Fruit fly (Drosophila melanogaster): ENCODE results near the gene CG34448.
A peak's percentile ranks its signal among the peaks of the same experiment; 100 is the strongest.

CG34448 gene

dm6 chr2L:2420490-2420889 is 2.7 kb upstream of the CG34448 start, which contains the start of gene CG9886 (continued):
- TF ChIP-seq D (optimal IDR thresholded peaks at IDR 0.05), result no peak
- peak; percentile 14 for TF ChIP-seq D (GFP tag; optimal IDR thresholded peaks at IDR 0.05)
- peak; percentile 73 for TF ChIP-seq Blimp-1 (GFP tag; optimal IDR thresholded peaks at IDR 0.05)
- TF ChIP-seq pzg (GFP tag; optimal IDR thresholded peaks at IDR 0.05), result peak; percentile 42
- no peak for TF ChIP-seq abd-A (tag; optimal IDR thresholded peaks at IDR 0.05)
- TF ChIP-seq Poxn (GFP tag; IDR thresholded peaks at IDR 0.05), result no peak
- peak; percentile 58 for TF ChIP-seq caup (GFP tag; optimal IDR thresholded peaks at IDR 0.05; ENCODE audit: severe bottlenecking)
- peak; percentile 45 for TF ChIP-seq ssp (GFP tag; IDR thresholded peaks at IDR 0.05)
- TF ChIP-seq Dp (GFP tag; optimal IDR thresholded peaks at IDR 0.05), result peak; percentile 70
- peak; percentile 60 for TF ChIP-seq CG17328 (GFP tag; IDR thresholded peaks at IDR 0.05)
- TF ChIP-seq CG9727 (GFP tag; optimal IDR thresholded peaks at IDR 0.05), result peak; percentile 66
- TF ChIP-seq CG10147 (GFP tag; optimal IDR thresholded peaks at IDR 0.05), result peak; percentile 66
- TF ChIP-seq CG17385 (GFP tag; optimal IDR thresholded peaks at IDR 0.05), result peak; percentile 45
- no peak for TF ChIP-seq CG7357 (GFP tag; IDR thresholded peaks at IDR 0.05)
- no peak for TF ChIP-seq CG14860 (GFP tag; IDR thresholded peaks at IDR 0.05; ENCODE audit: partially characterized antibody)
- peak; percentile 25 for TF ChIP-seq Dip3 (GFP tag; optimal IDR thresholded peaks at IDR 0.05)
- TF ChIP-seq vfl (GFP tag; optimal IDR thresholded peaks at IDR 0.05), result peak; percentile 5
- no peak for TF ChIP-seq CG1832 (GFP tag; optimal IDR thresholded peaks at IDR 0.05)
- TF ChIP-seq Hr3 (GFP tag; optimal IDR thresholded peaks at IDR 0.05), result peak; percentile 54
- TF ChIP-seq CG42726 (GFP tag; IDR thresholded peaks at IDR 0.05; ENCODE audit: partially characterized antibody), result no peak
- TF ChIP-seq MTF-1 (GFP tag; optimal IDR thresholded peaks at IDR 0.05; ENCODE audit: borderline replicate concordance), result no peak
- TF ChIP-seq lilli (GFP tag; optimal IDR thresholded peaks at IDR 0.05), result peak; percentile 67
- TF ChIP-seq pfk (GFP tag; optimal IDR thresholded peaks at IDR 0.05), result no peak
- peak; percentile 28; the same call in 1 of the 3 replicates for TF ChIP-seq H15 (GFP tag; IDR thresholded peaks at IDR 0.05)
- peak; percentile 77 for TF ChIP-seq CG2678 (tag; optimal IDR thresholded peaks at IDR 0.05)
- TF ChIP-seq CG4617 (GFP tag; optimal IDR thresholded peaks at IDR 0.05; ENCODE audit: borderline replicate concordance), result peak; percentile 62
- peak; percentile 89 for TF ChIP-seq stwl (tag; optimal IDR thresholded peaks at IDR 0.05)
- TF ChIP-seq lbe (GFP tag; optimal IDR thresholded peaks at IDR 0.05), result no peak
- peak; percentile 84 for TF ChIP-seq CG31441 (GFP tag; IDR thresholded peaks at IDR 0.05)
- peak; percentile 62 for TF ChIP-seq lab (GFP tag; optimal IDR thresholded peaks at IDR 0.05)
- TF ChIP-seq Nf-YB (GFP tag; optimal IDR thresholded peaks at IDR 0.05), result peak; percentile 49
- no peak for TF ChIP-seq jumu (GFP tag; optimal IDR thresholded peaks at IDR 0.05)
- TF ChIP-seq Eip74EF (GFP tag; optimal IDR thresholded peaks at IDR 0.05), result peak in 1 of 2 experiments; percentile 17
- TF ChIP-seq Myb (GFP tag; optimal IDR thresholded peaks at IDR 0.05), result peak; percentile 44
- TF ChIP-seq bsh (GFP tag; optimal IDR thresholded peaks at IDR 0.05), result peak in 1 of 2 experiments; percentile 76
- TF ChIP-seq Vsx1 (GFP tag; optimal IDR thresholded peaks at IDR 0.05), result peak; percentile 44
- TF ChIP-seq Dad (GFP tag; optimal IDR thresholded peaks at IDR 0.05), result no peak
- peak; percentile 22 for TF ChIP-seq CG6854 (GFP tag; optimal IDR thresholded peaks at IDR 0.05)
- TF ChIP-seq CG8924 (tag; optimal IDR thresholded peaks at IDR 0.05), result peak; percentile 70
- peak; percentile 60 for TF ChIP-seq CG14014 (GFP tag; IDR thresholded peaks at IDR 0.05)
- peak; percentile 71 for TF ChIP-seq CG18599 (GFP tag; optimal IDR thresholded peaks at IDR 0.05)
- 0 out of 2 replicates have a peak, but pooled peaks have one; percentile 22 for TF ChIP-seq ap (GFP tag; IDR thresholded peaks at IDR 0.05)
- TF ChIP-seq zfh1 (GFP tag; IDR thresholded peaks at IDR 0.05), result peak; percentile 62; the same call in 2 of the 3 replicates
- no peak for TF ChIP-seq HLHmδ (GFP tag; optimal IDR thresholded peaks at IDR 0.05)
- 0 out of 2 replicates have a peak, but pooled peaks have one; percentile 6 for TF ChIP-seq CG5953 (GFP tag; IDR thresholded peaks at IDR 0.05)
- TF ChIP-seq ato (GFP tag; IDR thresholded peaks at IDR 0.05; ENCODE audit: partially characterized antibody), result no peak
- no peak for TF ChIP-seq da (GFP tag; optimal IDR thresholded peaks at IDR 0.05)
- TF ChIP-seq CG7271 (tag; optimal IDR thresholded peaks at IDR 0.05), result peak; percentile 14
- peak; percentile 56 for TF ChIP-seq Atf6 (GFP tag; IDR thresholded peaks at IDR 0.05)
